Worm (Caenorhabditis elegans) whole organism, mixed stage, embryonic: Measurements from ENCODE around the gene C03G6.17.

Experiments used
- blmp-1 ChIP-seq: fragments of 150-350 bp; optimal IDR thresholded peaks from 2 replicates; lab custom pipeline; 2014; ENCODE audit warnings: missing biosample characterization, missing genetic modification characterization
- ceh-39 ChIP-seq: fragments of 150-350 bp; optimal IDR thresholded peaks from 2 replicates; lab custom pipeline; 2014; ENCODE audit warnings: missing biosample characterization, missing genetic modification characterization
- ces-1 ChIP-seq: fragments of 150-350 bp; optimal IDR thresholded peaks from 2 replicates; lab custom pipeline; 2014; ENCODE audit warnings: missing biosample characterization, missing genetic modification reagents, missing genetic modification characterization
- elt-1 ChIP-seq: sonication (generic microtip); optimal IDR thresholded peaks from 2 replicates; lab custom pipeline; 2017; ENCODE audit warnings: missing genetic modification characterization, mild to moderate bottlenecking, missing compliant biosample characterization, antibody characterized with exemption, moderate library complexity, borderline replicate concordance; ENCODE audit not compliant: insufficient read depth
- elt-3 ChIP-seq: fragments of 150-350 bp; optimal IDR thresholded peaks from 2 replicates; lab custom pipeline; 2014; ENCODE audit warnings: missing biosample characterization, missing genetic modification characterization
- flh-1 ChIP-seq: fragments of 200-800 bp; sonication (Bioruptor generic); optimal IDR thresholded peaks from 2 replicates; lab custom pipeline; 2018; ENCODE audit warnings: mild to moderate bottlenecking, missing genetic modification characterization, moderate library complexity, missing compliant biosample characterization
- mab-5 ChIP-seq: fragments of 150-350 bp; optimal IDR thresholded peaks from 2 replicates; lab custom pipeline; 2014; ENCODE audit warnings: missing biosample characterization, missing genetic modification characterization
- nhr-12 ChIP-seq: fragments of 150-350 bp; optimal IDR thresholded peaks from 2 replicates; lab custom pipeline; 2014; ENCODE audit warnings: missing biosample characterization, missing genetic modification characterization
- nhr-76 ChIP-seq: sonication (generic microtip); optimal IDR thresholded peaks from 2 replicates; lab custom pipeline; 2017; ENCODE audit warnings: missing biosample characterization, missing genetic modification characterization
- sptf-1 ChIP-seq: sonication (generic microtip); optimal IDR thresholded peaks from 2 replicates; lab custom pipeline; 2017; ENCODE audit warnings: mild to moderate bottlenecking, missing genetic modification characterization, moderate library complexity, missing compliant biosample characterization
- unc-62 ChIP-seq: fragments of 150-350 bp; optimal IDR thresholded peaks from 2 replicates; lab custom pipeline; 2014; ENCODE audit warnings: missing biosample characterization, missing genetic modification reagents, missing genetic modification characterization
- ztf-11 ChIP-seq: fragments of 150-350 bp; optimal IDR thresholded peaks from 2 replicates; lab custom pipeline; 2014; ENCODE audit warnings: missing biosample characterization, missing genetic modification characterization

ce11 chrV:7379384-7379783 is 1.5 kb downstream of the C03G6.17 start, which contains the start of gene srsx-24:
- TF ChIP-seq sptf-1 (tag; lab: Kevin White, UChicago) = no peak
- no peak for TF ChIP-seq ceh-39 (tag; lab: Kevin White, UChicago)
- TF ChIP-seq ztf-11 (tag; lab: Kevin White, UChicago) = no peak
- no peak for TF ChIP-seq elt-3 (tag; lab: Kevin White, UChicago)
- TF ChIP-seq nhr-12 (tag; lab: Kevin White, UChicago) = no peak
- TF ChIP-seq flh-1 (GFP tag; lab: Kevin White, UChicago) = no peak
- TF ChIP-seq mab-5 (tag; lab: Kevin White, UChicago) = no peak
- TF ChIP-seq nhr-76 (tag; lab: Kevin White, UChicago) = no peak
- TF ChIP-seq elt-1 = no peak
- TF ChIP-seq blmp-1 (tag; lab: Kevin White, UChicago) = no peak
- no peak for TF ChIP-seq unc-62 (GFP tag; lab: Kevin White, UChicago)
- TF ChIP-seq ces-1 (GFP tag; lab: Kevin White, UChicago) = no peak
